Fruit fly (Drosophila melanogaster) whole organism, embryonic: ENCODE measurements around the gene Tim17b1.

Source experiments
- Atf6 ChIP-seq: fragments of 200-800 bp; sonication (Bioruptor generic); IDR thresholded peaks from 2 replicates; pipeline ENCODE4 v1.3.6; 2022; ENCODE audit warnings: missing biosample characterization, missing genetic modification characterization
- Blimp-1 ChIP-seq: fragments of 200-800 bp; sonication (Bioruptor generic); optimal IDR thresholded peaks from 3 replicates; lab custom pipeline; 2018; ENCODE audit warnings: missing biosample characterization, missing genetic modification characterization, mild to moderate bottlenecking, moderate library complexity, missing genetic modification reagents
- CG10321 ChIP-seq: fragments of 200-800 bp; sonication (Bioruptor generic); IDR thresholded peaks from 2 replicates; pipeline ENCODE4 v1.3.6; 2022; ENCODE audit warnings: missing biosample characterization, missing genetic modification characterization
- CG11398 ChIP-seq: fragments of 200-800 bp; sonication (Bioruptor generic); optimal IDR thresholded peaks from 2 replicates; lab custom pipeline; 2016; ENCODE audit warnings: missing biosample characterization, missing genetic modification characterization
- CG11456 ChIP-seq: fragments of 200-800 bp; sonication (Bioruptor generic); IDR thresholded peaks from 3 replicates; pipeline ENCODE4 v1.3.6; 2022; ENCODE audit warnings: missing biosample characterization, missing genetic modification characterization
- CG11504 ChIP-seq: fragments of 200-800 bp; sonication (Bioruptor generic); optimal IDR thresholded peaks from 3 replicates; lab custom pipeline; 2019; ENCODE audit warnings: missing biosample characterization, mild to moderate bottlenecking, missing genetic modification characterization, moderate library complexity
- CG12071 ChIP-seq: fragments of 200-800 bp; sonication (Bioruptor generic); optimal IDR thresholded peaks from 3 replicates; lab custom pipeline; 2018; ENCODE audit warnings: missing biosample characterization, mild to moderate bottlenecking, missing genetic modification characterization
- CG12155 ChIP-seq: fragments of 200-800 bp; sonication (Bioruptor generic); optimal IDR thresholded peaks from 3 replicates; lab custom pipeline; 2016; ENCODE audit warnings: missing biosample characterization, missing genetic modification characterization
- CG14860 ChIP-seq: fragments of 200-800 bp; sonication (Bioruptor generic); IDR thresholded peaks from 3 replicates; pipeline ENCODE4 v1.3.6; 2022; ENCODE audit warnings: missing biosample characterization, missing genetic modification characterization; ENCODE audit not compliant: partially characterized antibody
- CG15479 ChIP-seq: fragments of 200-800 bp; sonication (Bioruptor generic); optimal IDR thresholded peaks from 3 replicates; lab custom pipeline; 2019; ENCODE audit warnings: missing biosample characterization, mild to moderate bottlenecking, missing genetic modification characterization, moderate library complexity
- CG15696 ChIP-seq: fragments of 200-800 bp; sonication (Bioruptor generic); optimal IDR thresholded peaks from 2 replicates; lab custom pipeline; 2019; ENCODE audit warnings: missing biosample characterization, mild to moderate bottlenecking, missing genetic modification characterization, moderate library complexity
- CG16813 ChIP-seq: fragments of 200-800 bp; sonication (Bioruptor generic); IDR thresholded peaks from 3 replicates; pipeline ENCODE4 v1.3.6; 2022; ENCODE audit warnings: missing biosample characterization, missing genetic modification characterization; ENCODE audit not compliant: partially characterized antibody
- CG30020 ChIP-seq: fragments of 200-800 bp; optimal IDR thresholded peaks from 2 replicates; lab custom pipeline; 2019; ENCODE audit warnings: missing biosample characterization, mild to moderate bottlenecking, missing genetic modification characterization, moderate library complexity
- CG31224 ChIP-seq: fragments of 200-800 bp; sonication (Bioruptor generic); IDR thresholded peaks from 2 replicates; pipeline ENCODE4 v1.3.6; 2022; ENCODE audit warnings: missing biosample characterization, missing genetic modification characterization
- CG4360 ChIP-seq: fragments of 200-800 bp; sonication (Bioruptor generic); IDR thresholded peaks from 2 replicates; pipeline ENCODE4 v1.3.6; 2022; ENCODE audit warnings: missing biosample characterization, missing genetic modification characterization
- CG4707 ChIP-seq: fragments of 200-800 bp; sonication (Bioruptor generic); optimal IDR thresholded peaks from 2 replicates; lab custom pipeline; 2018; ENCODE audit warnings: missing biosample characterization, mild to moderate bottlenecking, missing genetic modification characterization, moderate library complexity
- CG6175 ChIP-seq: fragments of 200-800 bp; sonication (Bioruptor generic); IDR thresholded peaks from 3 replicates; pipeline ENCODE4 v1.3.6; 2022; ENCODE audit warnings: missing biosample characterization, missing genetic modification characterization
- CG7928 ChIP-seq: fragments of 200-800 bp; sonication (Bioruptor generic); optimal IDR thresholded peaks from 2 replicates; lab custom pipeline; 2017; ENCODE audit warnings: missing biosample characterization, mild to moderate bottlenecking, missing genetic modification characterization
- CG8281 ChIP-seq: fragments of 200-800 bp; sonication (Bioruptor generic); optimal IDR thresholded peaks from 2 replicates; lab custom pipeline; 2018; ENCODE audit warnings: missing biosample characterization, mild to moderate bottlenecking, missing genetic modification characterization, moderate library complexity
- CG8765 ChIP-seq: fragments of 200-800 bp; sonication (Bioruptor generic); IDR thresholded peaks from 2 replicates; pipeline ENCODE4 v1.3.6; 2022; ENCODE audit warnings: missing biosample characterization, missing genetic modification characterization
- CG9932 ChIP-seq: fragments of 200-800 bp; sonication (Bioruptor generic); IDR thresholded peaks from 2 replicates; pipeline ENCODE4 v1.3.6; 2022; ENCODE audit warnings: missing biosample characterization, missing genetic modification characterization
- D19A ChIP-seq: fragments of 200-800 bp; optimal IDR thresholded peaks from 3 replicates; lab custom pipeline; 2019; ENCODE audit warnings: missing biosample characterization, mild to moderate bottlenecking, missing genetic modification characterization, moderate library complexity
- E2f2 ChIP-seq: fragments of 200-800 bp; sonication (Bioruptor generic); IDR thresholded peaks from 2 replicates; pipeline ENCODE4 v1.3.6; 2022; ENCODE audit warnings: missing biosample characterization, missing genetic modification characterization
- HmgZ ChIP-seq: fragments of 200-800 bp; sonication (Bioruptor generic); optimal IDR thresholded peaks from 2 replicates; lab custom pipeline; 2018; ENCODE audit warnings: missing biosample characterization, mild to moderate bottlenecking, missing genetic modification characterization
- Hmr ChIP-seq: fragments of 200-800 bp; sonication (Bioruptor generic); optimal IDR thresholded peaks from 3 replicates; lab custom pipeline; 2017; ENCODE audit warnings: mild to moderate bottlenecking, missing biosample characterization, missing genetic modification reagents, missing genetic modification characterization
- Hr3 ChIP-seq: fragments of 200-800 bp; sonication (Bioruptor generic); optimal IDR thresholded peaks from 3 replicates; lab custom pipeline; 2016; ENCODE audit warnings: missing biosample characterization, missing genetic modification characterization
- Lpt ChIP-seq: fragments of >200 bp; optimal IDR thresholded peaks from 2 replicates; lab custom pipeline; 2018; ENCODE audit warnings: missing biosample characterization, missing genetic modification characterization
- Myb ChIP-seq: fragments of 200-800 bp; sonication (Bioruptor generic); optimal IDR thresholded peaks from 2 replicates; lab custom pipeline; 2016; ENCODE audit warnings: missing biosample characterization, missing genetic modification characterization
- Poxn ChIP-seq: fragments of 200-800 bp; sonication (Bioruptor generic); IDR thresholded peaks from 2 replicates; pipeline ENCODE4 v1.3.6; 2022; ENCODE audit warnings: missing biosample characterization, missing genetic modification characterization
- Sry-β ChIP-seq: fragments of 200-800 bp; sonication (Bioruptor generic); optimal IDR thresholded peaks from 2 replicates; lab custom pipeline; 2018; ENCODE audit warnings: missing biosample characterization, mild to moderate bottlenecking, missing genetic modification characterization, moderate library complexity
- al ChIP-seq: fragments of 200-800 bp; sonication (Bioruptor generic); IDR thresholded peaks from 2 replicates; pipeline ENCODE4 v1.3.6; 2022; ENCODE audit warnings: missing biosample characterization, missing genetic modification characterization
- ara ChIP-seq: fragments of 200-800 bp; sonication (Bioruptor generic); IDR thresholded peaks from 2 replicates; pipeline ENCODE4 v1.3.6; 2022; ENCODE audit warnings: missing biosample characterization, missing genetic modification characterization
- chif ChIP-seq, 2 experiments: fragments of 200-800 bp; sonication (Bioruptor generic); optimal IDR thresholded peaks; 3 replicates each; lab custom pipeline; 2016; ENCODE audit warnings: missing biosample characterization in 2 of 2, missing genetic modification characterization in 2 of 2
- chinmo ChIP-seq: fragments of 200-800 bp; sonication (Bioruptor generic); IDR thresholded peaks from 4 replicates; pipeline ENCODE4 v1.3.6; 2022; ENCODE audit warnings: missing biosample characterization, missing genetic modification characterization; ENCODE audit not compliant: partially characterized antibody
- ci ChIP-seq: fragments of 200-800 bp; sonication (Bioruptor generic); IDR thresholded peaks from 3 replicates; pipeline ENCODE4 v1.3.6; 2022; ENCODE audit warnings: missing biosample characterization, missing genetic modification characterization
- crc ChIP-seq: fragments of 200-800 bp; sonication (Bioruptor generic); optimal IDR thresholded peaks from 2 replicates; lab custom pipeline; 2016; ENCODE audit warnings: missing biosample characterization, missing genetic modification characterization
- cwo ChIP-seq: fragments of 200-800 bp; sonication (Bioruptor generic); optimal IDR thresholded peaks from 3 replicates; lab custom pipeline; 2017; ENCODE audit warnings: missing biosample characterization, missing genetic modification characterization, mild to moderate bottlenecking, moderate library complexity, missing genetic modification reagents
- dysf ChIP-seq: fragments of 200-800 bp; sonication (Bioruptor generic); IDR thresholded peaks from 3 replicates; pipeline ENCODE4 v1.3.6; 2022; ENCODE audit warnings: missing biosample characterization, missing genetic modification characterization
- fd64A ChIP-seq: fragments of 200-800 bp; sonication (Bioruptor generic); optimal IDR thresholded peaks from 3 replicates; lab custom pipeline; 2018; ENCODE audit warnings: missing biosample characterization, mild to moderate bottlenecking, missing genetic modification characterization
- ftz-f1 ChIP-seq: fragments of 200-800 bp; sonication (Bioruptor generic); optimal IDR thresholded peaks from 2 replicates; lab custom pipeline; 2016; ENCODE audit warnings: missing biosample characterization, missing genetic modification characterization
- gce ChIP-seq: fragments of 200-800 bp; sonication (Bioruptor generic); IDR thresholded peaks from 3 replicates; pipeline ENCODE4 v1.3.6; 2022; ENCODE audit warnings: missing biosample characterization, missing genetic modification characterization
- h ChIP-seq: fragments of >200 bp; optimal IDR thresholded peaks from 2 replicates; lab custom pipeline; 2017
- ham ChIP-seq: fragments of 200-800 bp; sonication (Bioruptor generic); IDR thresholded peaks from 2 replicates; pipeline ENCODE4 v1.3.6; 2022; ENCODE audit warnings: missing biosample characterization, missing genetic modification characterization
- odd ChIP-seq: fragments of 200-800 bp; sonication (Bioruptor generic); optimal IDR thresholded peaks from 2 replicates; lab custom pipeline; 2017; ENCODE audit warnings: missing biosample characterization, mild to moderate bottlenecking, missing genetic modification characterization
- ro ChIP-seq: fragments of 200-800 bp; sonication (Bioruptor generic); IDR thresholded peaks from 2 replicates; pipeline ENCODE4 v1.3.6; 2022; ENCODE audit warnings: missing biosample characterization, missing genetic modification characterization
- schlank ChIP-seq: fragments of 200-800 bp; sonication (Bioruptor generic); optimal IDR thresholded peaks from 2 replicates; lab custom pipeline; 2018; ENCODE audit warnings: missing biosample characterization, mild to moderate bottlenecking, missing genetic modification characterization
- sd ChIP-seq: fragments of 200-800 bp; sonication (Bioruptor generic); optimal IDR thresholded peaks from 3 replicates; lab custom pipeline; 2018; ENCODE audit warnings: missing biosample characterization, mild to moderate bottlenecking, missing genetic modification characterization, moderate library complexity
- seq ChIP-seq: fragments of 200-800 bp; sonication (Bioruptor generic); IDR thresholded peaks from 2 replicates; pipeline ENCODE4 v1.3.6; 2022; ENCODE audit warnings: missing biosample characterization, missing genetic modification characterization
- tll ChIP-seq, 2 experiments: fragments of 200-800 bp in 1 of 2; fragments of >200 bp in 1 of 2; sonication (Bioruptor generic) in 1 of 2; optimal IDR thresholded peaks; 2 replicates each; lab custom pipeline; 2017 to 2019; ENCODE audit warnings: missing biosample characterization in 2 of 2, missing genetic modification characterization in 2 of 2, mild to moderate bottlenecking in 1 of 2, moderate library complexity in 1 of 2

Tim17b1 gene

dm6 chr3R:5302939-5303777, 3.2 kb downstream of the Tim17b1 start (continued):
- TF ChIP-seq CG12155 (no peak), CG7928 (GFP tag; lab: Kevin White, UChicago) (no peak), cwo (no peak), ci (GFP tag; lab: Robert Waterston, UW) (peak; percentile 67; the same call in 1 of the 3 replicates), dysf (peak; percentile 28; the same call in 1 of the 3 replicates), CG31224 (GFP tag; lab: Robert Waterston, UW) (no peak), Hmr (no peak), CG11398 (no peak), Hr3 (no peak), CG10321 (no peak), sd (tag; lab: Kevin White, UChicago) (peak; percentile 80), E2f2 (GFP tag; lab: Robert Waterston, UW) (0 out of 2 replicates have a peak, but pooled peaks have one; percentile 29), CG11456 (GFP tag; lab: Robert Waterston, UW) (0 out of 3 replicates have a peak, but pooled peaks have one; percentile 54), Lpt (GFP tag; lab: Kevin White, UChicago) (no peak), CG9932 (GFP tag; lab: Robert Waterston, UW) (no peak), ham (GFP tag; lab: Robert Waterston, UW) (no peak), ftz-f1 (GFP tag; lab: Kevin White, UChicago) (no peak), Blimp-1 (no peak), Sry-β (GFP tag; lab: Kevin White, UChicago) (no peak), CG15696 (tag; lab: Kevin White, UChicago) (peak; percentile 37), al (no peak), gce (GFP tag; lab: Robert Waterston, UW) (peak; percentile 15; the same call in 1 of the 3 replicates), CG11504 (tag; lab: Kevin White, UChicago) (peak; percentile 8), CG30020 (no peak), CG12071 (peak; percentile 32), Poxn (GFP tag; lab: Robert Waterston, UW) (no peak), CG15479 (GFP tag; lab: Kevin White, UChicago) (peak; percentile 60), seq (GFP tag; lab: Robert Waterston, UW) (0 out of 2 replicates have a peak, but pooled peaks have one; percentile 42), ro (GFP tag; lab: Robert Waterston, UW) (no peak), HmgZ (tag; lab: Kevin White, UChicago) (no peak), h (lab: Kevin White, UChicago) (no peak), CG6175 (GFP tag; lab: Robert Waterston, UW) (no peak), CG14860 (GFP tag; lab: Robert Waterston, UW) (no peak), chif (GFP tag; optimal IDR thresholded peaks at IDR 0.05; lab: Kevin White, UChicago) (no peak), CG16813 (no peak), tll (GFP tag; optimal IDR thresholded peaks at IDR 0.05; lab: Kevin White, UChicago) (peak in 1 of 2 experiments; percentile 81), crc (GFP tag; lab: Kevin White, UChicago) (no peak), CG4707 (peak; percentile 26), Myb (no peak), CG8281 (peak; percentile 34), odd (GFP tag; lab: Kevin White, UChicago) (no peak), CG4360 (GFP tag; lab: Robert Waterston, UW) (no peak), schlank (tag; lab: Kevin White, UChicago) (no peak), chinmo (GFP tag; lab: Robert Waterston, UW) (0 out of 4 replicates have a peak, but pooled peaks have one; percentile 39), D19A (tag; lab: Kevin White, UChicago) (no peak), CG8765 (no peak), Atf6 (GFP tag; lab: Robert Waterston, UW) (0 out of 2 replicates have a peak, but pooled peaks have one; percentile 39), ara (GFP tag; lab: Robert Waterston, UW) (0 out of 2 replicates have a peak, but pooled peaks have one; percentile 25), fd64A (peak; percentile 29)
